Worm (Caenorhabditis elegans) whole organism, mixed stage, embryonic: ENCODE measurements around the gene srh-98.

Source experiments
- M03D4.4 ChIP-seq: sonication (generic microtip); optimal IDR thresholded peaks from 2 replicates; lab custom pipeline; 2017; ENCODE audit warnings: mild to moderate bottlenecking, missing genetic modification characterization, missing compliant biosample characterization
- bed-3 ChIP-seq: fragments of 200-800 bp; sonication (Bioruptor generic); optimal IDR thresholded peaks from 3 replicates; lab custom pipeline; 2018; ENCODE audit warnings: mild to moderate bottlenecking, missing genetic modification characterization, moderate library complexity, missing compliant biosample characterization
- blmp-1 ChIP-seq: fragments of 150-350 bp; optimal IDR thresholded peaks from 2 replicates; lab custom pipeline; 2014; ENCODE audit warnings: missing biosample characterization, missing genetic modification characterization
- ceh-39 ChIP-seq: fragments of 150-350 bp; optimal IDR thresholded peaks from 2 replicates; lab custom pipeline; 2014; ENCODE audit warnings: missing biosample characterization, missing genetic modification characterization
- ceh-43 ChIP-seq: fragments of 200-800 bp; sonication (Bioruptor generic); optimal IDR thresholded peaks from 2 replicates; lab custom pipeline; 2018; ENCODE audit warnings: mild to moderate bottlenecking, missing genetic modification characterization, moderate library complexity, missing compliant biosample characterization
- ceh-83 ChIP-seq: fragments of 200-800 bp; sonication (Bioruptor generic); optimal IDR thresholded peaks from 2 replicates; lab custom pipeline; 2018; ENCODE audit warnings: mild to moderate bottlenecking, missing genetic modification characterization, missing compliant biosample characterization
- ces-1 ChIP-seq: fragments of 150-350 bp; optimal IDR thresholded peaks from 2 replicates; lab custom pipeline; 2014; ENCODE audit warnings: missing biosample characterization, missing genetic modification reagents, missing genetic modification characterization
- cnd-1 ChIP-seq: fragments of 200-800 bp; sonication (Bioruptor generic); optimal IDR thresholded peaks from 2 replicates; lab custom pipeline; 2018; ENCODE audit warnings: mild to moderate bottlenecking, missing genetic modification characterization, missing compliant biosample characterization
- drap-1 ChIP-seq: fragments of 200-800 bp; sonication (Bioruptor generic); optimal IDR thresholded peaks from 3 replicates; lab custom pipeline; 2018; ENCODE audit warnings: mild to moderate bottlenecking, missing genetic modification characterization, missing compliant biosample characterization
- elt-1 ChIP-seq: sonication (generic microtip); optimal IDR thresholded peaks from 2 replicates; lab custom pipeline; 2017; ENCODE audit warnings: missing genetic modification characterization, mild to moderate bottlenecking, missing compliant biosample characterization, antibody characterized with exemption, moderate library complexity, borderline replicate concordance; ENCODE audit not compliant: insufficient read depth
- elt-3 ChIP-seq: fragments of 150-350 bp; optimal IDR thresholded peaks from 2 replicates; lab custom pipeline; 2014; ENCODE audit warnings: missing biosample characterization, missing genetic modification characterization
- flh-1 ChIP-seq: fragments of 200-800 bp; sonication (Bioruptor generic); optimal IDR thresholded peaks from 2 replicates; lab custom pipeline; 2018; ENCODE audit warnings: mild to moderate bottlenecking, missing genetic modification characterization, moderate library complexity, missing compliant biosample characterization
- ham-2 ChIP-seq: fragments of 200-800 bp; sonication (Bioruptor generic); optimal IDR thresholded peaks from 2 replicates; lab custom pipeline; 2018; ENCODE audit warnings: mild to moderate bottlenecking, missing genetic modification characterization, missing compliant biosample characterization
- hlh-1 ChIP-seq: fragments of 150-350 bp; optimal IDR thresholded peaks from 2 replicates; lab custom pipeline; 2014; ENCODE audit warnings: missing biosample characterization, missing genetic modification reagents, missing genetic modification characterization
- lin-13 ChIP-seq: fragments of 150-350 bp; optimal IDR thresholded peaks from 2 replicates; lab custom pipeline; 2014; ENCODE audit warnings: missing biosample characterization, missing genetic modification characterization
- lin-32 ChIP-seq: fragments of 200-800 bp; sonication (Bioruptor generic); optimal IDR thresholded peaks from 2 replicates; lab custom pipeline; 2018; ENCODE audit warnings: mild to moderate bottlenecking, missing genetic modification characterization, missing compliant biosample characterization
- lsy-2 ChIP-seq: fragments of 150-350 bp; optimal IDR thresholded peaks from 2 replicates; lab custom pipeline; 2014; ENCODE audit warnings: missing biosample characterization, missing genetic modification characterization
- mab-5 ChIP-seq: fragments of 150-350 bp; optimal IDR thresholded peaks from 2 replicates; lab custom pipeline; 2014; ENCODE audit warnings: missing biosample characterization, missing genetic modification characterization
- mep-1 ChIP-seq: fragments of 150-350 bp; optimal IDR thresholded peaks from 2 replicates; lab custom pipeline; 2017; ENCODE audit warnings: missing biosample characterization, missing genetic modification reagents, missing genetic modification characterization, inconsistent platforms
- mls-2 ChIP-seq: sonication (generic microtip); optimal IDR thresholded peaks from 2 replicates; lab custom pipeline; 2016; ENCODE audit warnings: mild to moderate bottlenecking, missing genetic modification characterization, moderate library complexity, missing compliant biosample characterization
- nhr-12 ChIP-seq: fragments of 150-350 bp; optimal IDR thresholded peaks from 2 replicates; lab custom pipeline; 2014; ENCODE audit warnings: missing biosample characterization, missing genetic modification characterization
- nhr-2 ChIP-seq: fragments of 150-350 bp; optimal IDR thresholded peaks from 2 replicates; lab custom pipeline; 2014; ENCODE audit warnings: missing biosample characterization, missing genetic modification characterization
- nhr-237 ChIP-seq: fragments of 150-350 bp; optimal IDR thresholded peaks from 2 replicates; lab custom pipeline; 2014; ENCODE audit warnings: missing biosample characterization, missing genetic modification characterization
- nhr-28 ChIP-seq: fragments of 150-350 bp; optimal IDR thresholded peaks from 2 replicates; lab custom pipeline; 2014; ENCODE audit warnings: missing biosample characterization, missing genetic modification characterization
- nhr-76 ChIP-seq: sonication (generic microtip); optimal IDR thresholded peaks from 2 replicates; lab custom pipeline; 2017; ENCODE audit warnings: missing biosample characterization, missing genetic modification characterization
- sem-2 ChIP-seq: fragments of 200-800 bp; sonication (Bioruptor generic); optimal IDR thresholded peaks from 2 replicates; lab custom pipeline; 2018; ENCODE audit warnings: mild to moderate bottlenecking, missing genetic modification characterization, missing compliant biosample characterization
- snpc-4 ChIP-seq: fragments of 150-350 bp; optimal IDR thresholded peaks from 2 replicates; lab custom pipeline; 2014; ENCODE audit warnings: missing biosample characterization, missing genetic modification characterization
- sptf-1 ChIP-seq: sonication (generic microtip); optimal IDR thresholded peaks from 2 replicates; lab custom pipeline; 2017; ENCODE audit warnings: mild to moderate bottlenecking, missing genetic modification characterization, moderate library complexity, missing compliant biosample characterization
- tbx-8 ChIP-seq: fragments of 200-800 bp; sonication (Bioruptor generic); optimal IDR thresholded peaks from 2 replicates; lab custom pipeline; 2018; ENCODE audit warnings: mild to moderate bottlenecking, missing genetic modification characterization, moderate library complexity, missing compliant biosample characterization
- unc-120 ChIP-seq: sonication (generic microtip); optimal IDR thresholded peaks from 2 replicates; lab custom pipeline; 2017; ENCODE audit warnings: missing genetic modification characterization, missing compliant biosample characterization; ENCODE audit not compliant: poor library complexity, severe bottlenecking
- unc-39 ChIP-seq: fragments of 150-350 bp; optimal IDR thresholded peaks from 2 replicates; lab custom pipeline; 2014; ENCODE audit warnings: missing biosample characterization, missing genetic modification characterization
- unc-62 ChIP-seq: fragments of 150-350 bp; optimal IDR thresholded peaks from 2 replicates; lab custom pipeline; 2014; ENCODE audit warnings: missing biosample characterization, missing genetic modification reagents, missing genetic modification characterization
- zip-8 ChIP-seq: fragments of 150-350 bp; optimal IDR thresholded peaks from 2 replicates; lab custom pipeline; 2014; ENCODE audit warnings: missing biosample characterization, missing genetic modification characterization
- ztf-11 ChIP-seq: fragments of 150-350 bp; optimal IDR thresholded peaks from 2 replicates; lab custom pipeline; 2014; ENCODE audit warnings: missing biosample characterization, missing genetic modification characterization

Gene srh-98

ce11 chrV:16204888-16205287, 30.7 kb downstream of the srh-98 start, which contains the start of gene irld-26:
TSS of gene irld-26 (plus strand) at chrV:16205188.
- TF ChIP-seq lsy-2 (tag; lab: Kevin White, UChicago) (no peak), ceh-83 (GFP tag; lab: Kevin White, UChicago) (no peak), blmp-1 (tag; lab: Kevin White, UChicago) (no peak), zip-8 (tag; lab: Kevin White, UChicago) (no peak), mab-5 (tag; lab: Kevin White, UChicago) (no peak), ham-2 (GFP tag; lab: Kevin White, UChicago) (no peak), sptf-1 (tag; lab: Kevin White, UChicago) (no peak), sem-2 (GFP tag; lab: Kevin White, UChicago) (no peak), unc-39 (tag; lab: Kevin White, UChicago) (no peak), ztf-11 (tag; lab: Kevin White, UChicago) (no peak), snpc-4 (tag; lab: Kevin White, UChicago) (no peak)

ce11 chrV:16202618-16203017, 32.9 kb downstream of the srh-98 start, which contains the start of gene F11A5.18:
TSS of gene F11A5.18 (plus strand) at chrV:16202918.
- TF ChIP-seq nhr-28 (tag; lab: Kevin White, UChicago) = no peak
- no peak for TF ChIP-seq nhr-76
- no peak for TF ChIP-seq mls-2 (tag; lab: Kevin White, UChicago)
- no peak for TF ChIP-seq lin-13 (tag; lab: Kevin White, UChicago)
- TF ChIP-seq bed-3 (GFP tag; lab: Kevin White, UChicago) = no peak
- no peak for TF ChIP-seq ceh-43 (GFP tag; lab: Kevin White, UChicago)
- TF ChIP-seq tbx-8 (GFP tag; lab: Kevin White, UChicago) = no peak
- no peak for TF ChIP-seq nhr-2 (tag; lab: Kevin White, UChicago)
- TF ChIP-seq ham-2 (GFP tag; lab: Kevin White, UChicago) = no peak
- no peak for TF ChIP-seq ceh-83 (GFP tag; lab: Kevin White, UChicago)
- no peak for TF ChIP-seq mab-5 (tag; lab: Kevin White, UChicago)
- TF ChIP-seq cnd-1 (tag; lab: Kevin White, UChicago) = no peak
- no peak for TF ChIP-seq drap-1 (GFP tag; lab: Kevin White, UChicago)
- TF ChIP-seq elt-1 (tag; lab: Kevin White, UChicago) = no peak
- TF ChIP-seq ztf-11 (tag; lab: Kevin White, UChicago) = no peak

- no peak for TF ChIP-seq drap-1 (GFP tag; lab: Kevin White, UChicago)
- TF ChIP-seq cnd-1 (tag; lab: Kevin White, UChicago) = no peak
- no peak for TF ChIP-seq nhr-237 (tag; lab: Kevin White, UChicago)
- TF ChIP-seq mep-1 (tag; lab: Kevin White, UChicago) = no peak
- no peak for TF ChIP-seq ztf-11 (tag; lab: Kevin White, UChicago)
- no peak for TF ChIP-seq unc-62
- no peak for TF ChIP-seq unc-39 (tag; lab: Kevin White, UChicago)
- TF ChIP-seq ceh-83 (GFP tag; lab: Kevin White, UChicago) = no peak
- TF ChIP-seq hlh-1 (tag; lab: Kevin White, UChicago) = no peak
- TF ChIP-seq M03D4.4 (tag; lab: Kevin White, UChicago) = no peak
- TF ChIP-seq ham-2 (GFP tag; lab: Kevin White, UChicago) = no peak
- TF ChIP-seq bed-3 (GFP tag; lab: Kevin White, UChicago) = no peak
Observed at ce11 chrV:16201730-16202129, 33.8 kb downstream of the srh-98 start, which contains the start of gene F11A5.17. TSS of gene F11A5.17 (plus strand) at chrV:16202030.

ce11 chrV:16198016-16198415, 37.5 kb downstream of the srh-98 start, which contains the start of gene F11A5.5:
TSS of gene F11A5.5 (plus strand) at chrV:16198316.
- no peak for TF ChIP-seq blmp-1 (tag; lab: Kevin White, UChicago)
- no peak for TF ChIP-seq mab-5 (tag; lab: Kevin White, UChicago)
- no peak for TF ChIP-seq elt-3 (tag; lab: Kevin White, UChicago)
- no peak for TF ChIP-seq ham-2 (GFP tag; lab: Kevin White, UChicago)
- no peak for TF ChIP-seq mls-2 (tag; lab: Kevin White, UChicago)
- no peak for TF ChIP-seq unc-62
- TF ChIP-seq elt-1 (tag; lab: Kevin White, UChicago) = no peak
- TF ChIP-seq ceh-39 = no peak

ce11 chrV:16195379-16195778, 40.2 kb downstream of the srh-98 start, which contains the start of gene rabr-3:
TSS of gene rabr-3 (plus strand) at chrV:16195679.
- no peak for TF ChIP-seq flh-1 (GFP tag; lab: Kevin White, UChicago)
- no peak for TF ChIP-seq elt-3 (tag; lab: Kevin White, UChicago)
- no peak for TF ChIP-seq ceh-83 (GFP tag; lab: Kevin White, UChicago)
- no peak for TF ChIP-seq ces-1 (GFP tag; lab: Kevin White, UChicago)
- no peak for TF ChIP-seq unc-120 (tag; lab: Kevin White, UChicago)
- TF ChIP-seq M03D4.4 (tag; lab: Kevin White, UChicago) = no peak
- TF ChIP-seq zip-8 (tag; lab: Kevin White, UChicago) = no peak
- TF ChIP-seq ceh-39 = no peak
- TF ChIP-seq nhr-2 (tag; lab: Kevin White, UChicago) = no peak
- no peak for TF ChIP-seq nhr-12 (tag; lab: Kevin White, UChicago)
- TF ChIP-seq nhr-76 = no peak
- no peak for TF ChIP-seq lin-32 (GFP tag; lab: Kevin White, UChicago)
- no peak for TF ChIP-seq nhr-237 (tag; lab: Kevin White, UChicago)
- no peak for TF ChIP-seq unc-39 (tag; lab: Kevin White, UChicago)
- no peak for TF ChIP-seq sem-2 (GFP tag; lab: Kevin White, UChicago)
- no peak for TF ChIP-seq drap-1 (GFP tag; lab: Kevin White, UChicago)
